Fruit fly (Drosophila melanogaster) whole organism, wandering third instar larva: ENCODE data around the gene brun.

ENCODE experiments used
- CrebA ChIP-seq: fragments of 200-800 bp; sonication (Bioruptor generic); optimal IDR thresholded peaks from 2 replicates; lab custom pipeline; 2016; ENCODE audit warnings: missing biosample characterization, mild to moderate bottlenecking, missing genetic modification characterization, borderline replicate concordance
- Dfd ChIP-seq: fragments of >200 bp; optimal IDR thresholded peaks from 2 replicates; lab custom pipeline; 2017; ENCODE audit warnings: missing biosample characterization, missing genetic modification characterization
- Dif ChIP-seq: fragments of 200-275, 200-300 bp; sonication (Bioruptor generic); optimal IDR thresholded peaks from 2 replicates; lab custom pipeline; 2018; ENCODE audit warnings: missing biosample characterization, missing genetic modification characterization; ENCODE audit not compliant: partially characterized antibody
- Hnf4 ChIP-seq: fragments of 200-800 bp; sonication (Bioruptor generic); optimal IDR thresholded peaks from 2 replicates; lab custom pipeline; 2016; ENCODE audit warnings: missing biosample characterization, mild to moderate bottlenecking, missing genetic modification characterization
- Hr78 ChIP-seq: fragments of >200 bp; optimal IDR thresholded peaks from 2 replicates; lab custom pipeline; 2017; ENCODE audit warnings: missing biosample characterization, missing genetic modification characterization
- Hr83 ChIP-seq: fragments of 200-300 bp; sonication (Bioruptor generic); optimal IDR thresholded peaks from 2 replicates; lab custom pipeline; 2016; ENCODE audit warnings: missing biosample characterization, mild to moderate bottlenecking, missing genetic modification characterization, moderate library complexity; ENCODE audit not compliant: poor library complexity, severe bottlenecking
- Jra ChIP-seq: sonication (Bioruptor generic); optimal IDR thresholded peaks from 2 replicates; lab custom pipeline; 2016; ENCODE audit warnings: missing biosample characterization, missing genetic modification characterization
- Mio ChIP-seq: sonication (Bioruptor generic); optimal IDR thresholded peaks from 2 replicates; lab custom pipeline; 2016; ENCODE audit warnings: missing biosample characterization, missing genetic modification characterization
- Myc ChIP-seq: fragments of >200 bp; optimal IDR thresholded peaks from 2 replicates; lab custom pipeline; 2017
- N ChIP-seq: fragments of >200 bp; optimal IDR thresholded peaks from 2 replicates; lab custom pipeline; 2018; ENCODE audit warnings: missing biosample characterization, missing external identifiers, missing genetic modification characterization
- OdsH ChIP-seq: fragments of 200-800 bp; sonication (Bioruptor generic); optimal IDR thresholded peaks from 2 replicates; lab custom pipeline; 2016; ENCODE audit warnings: missing biosample characterization, mild to moderate bottlenecking, missing genetic modification characterization
- Vsx2 ChIP-seq: fragments of 200-300, 225-300 bp; sonication (Bioruptor generic); optimal IDR thresholded peaks from 2 replicates; lab custom pipeline; 2018; ENCODE audit warnings: missing biosample characterization, missing genetic modification characterization; ENCODE audit not compliant: partially characterized antibody
- dl ChIP-seq, 2 experiments: fragments of 175-275, 200-275 bp in 1 of 2; fragments of 200-275 bp in 1 of 2; sonication (Bioruptor generic); optimal IDR thresholded peaks; lab custom pipeline; 2018; ENCODE audit warnings: mild to moderate bottlenecking in 2 of 2, missing biosample characterization in 2 of 2, missing genetic modification characterization in 2 of 2, moderate library complexity in 2 of 2; ENCODE audit not compliant: partially characterized antibody in 2 of 2, insufficient read depth in 1 of 2
- dsf ChIP-seq: sonication (Bioruptor generic); optimal IDR thresholded peaks from 2 replicates; lab custom pipeline; 2016; ENCODE audit warnings: missing biosample characterization, missing genetic modification characterization, borderline replicate concordance
- h ChIP-seq: fragments of 200-800 bp; sonication (Bioruptor generic); optimal IDR thresholded peaks from 3 replicates; lab custom pipeline; 2016; ENCODE audit warnings: missing biosample characterization, mild to moderate bottlenecking, missing genetic modification characterization
- pan ChIP-seq: fragments of >200 bp; optimal IDR thresholded peaks from 2 replicates; lab custom pipeline; 2017
- psq ChIP-seq: fragments of 200-800 bp; sonication (Bioruptor generic); optimal IDR thresholded peaks from 3 replicates; lab custom pipeline; 2017; ENCODE audit warnings: missing biosample characterization, mild to moderate bottlenecking, missing genetic modification characterization, moderate library complexity
- rgr ChIP-seq: fragments of 200-800 bp; sonication (Bioruptor generic); optimal IDR thresholded peaks from 3 replicates; lab custom pipeline; 2016; ENCODE audit warnings: missing biosample characterization, mild to moderate bottlenecking, missing genetic modification characterization
- sage ChIP-seq: fragments of 200-800 bp; sonication (Bioruptor generic); optimal IDR thresholded peaks from 2 replicates; lab custom pipeline; 2016; ENCODE audit warnings: missing biosample characterization, mild to moderate bottlenecking, missing genetic modification characterization
- usp ChIP-seq: fragments of >200 bp; optimal IDR thresholded peaks from 2 replicates; lab custom pipeline; 2017; ENCODE audit warnings: missing biosample characterization, missing genetic modification characterization
- woc ChIP-seq: sonication (Bioruptor generic); optimal IDR thresholded peaks from 2 replicates; lab custom pipeline; 2016; ENCODE audit warnings: missing biosample characterization, mild to moderate bottlenecking, missing genetic modification characterization

The brun gene

DNA sequence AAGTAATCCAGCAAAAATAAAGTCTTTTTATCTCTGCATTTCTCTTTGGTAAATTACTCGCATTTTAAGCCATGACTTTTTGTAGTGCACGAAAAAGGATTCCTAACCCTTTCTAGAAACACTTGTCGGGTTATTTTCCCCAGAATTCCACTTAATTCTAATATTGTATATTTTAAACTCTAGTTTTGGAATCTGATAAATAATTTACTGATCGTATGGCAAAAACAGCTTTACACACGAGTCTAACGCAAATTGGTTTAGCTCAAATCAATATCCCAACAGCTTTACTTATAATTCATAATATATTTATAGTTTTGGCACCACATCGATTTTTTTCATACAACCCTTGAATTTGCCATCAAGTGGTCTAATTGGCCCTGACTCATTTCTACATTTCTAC is 41.8 kb downstream of the brun start, which contains the start of gene CG15475:
Gene CG15475, plus strand, starts transcription at position 301 of the 400 bp plus-strand sequence.
- TF ChIP-seq Dfd (GFP tag; lab: Kevin White, UChicago) (no peak), Dif (GFP tag; lab: Kevin White, UChicago) (no peak), CrebA (GFP tag; lab: Kevin White, UChicago) (no peak), Hr83 (no peak), psq (GFP tag; lab: Kevin White, UChicago) (no peak), Hnf4 (GFP tag; lab: Kevin White, UChicago) (no peak), Hr78 (no peak)

DNA sequence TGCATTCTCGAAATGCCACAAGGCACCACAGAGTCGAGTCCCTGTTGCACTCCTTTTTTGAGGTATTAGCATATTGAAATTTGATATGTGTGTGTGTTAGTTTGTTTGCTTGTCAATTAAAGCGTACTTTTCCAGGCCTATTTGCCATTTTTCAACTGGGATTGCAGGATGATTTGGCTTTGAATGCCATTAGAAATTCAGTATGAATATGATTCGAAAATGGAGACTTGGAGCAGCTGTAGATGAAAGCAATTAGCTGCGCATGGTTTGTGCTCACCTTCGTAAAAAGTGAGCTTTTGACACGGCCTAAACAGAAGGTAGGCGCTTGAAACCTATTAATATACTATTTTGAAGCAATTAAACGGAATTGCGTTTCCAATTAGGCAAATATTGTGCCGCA is 51.9 kb downstream of the brun start, which contains the start of gene CG31677:
Gene CG31677, minus strand, starts transcription at position 101 of the 400 bp plus-strand sequence.
- no peak for TF ChIP-seq pan (lab: Kevin White, UChicago)
- TF ChIP-seq Jra (GFP tag; lab: Kevin White, UChicago) = no peak
- no peak for TF ChIP-seq usp
- no peak for TF ChIP-seq Vsx2 (GFP tag; lab: Kevin White, UChicago)
- TF ChIP-seq dsf (GFP tag; lab: Kevin White, UChicago) = no peak
- no peak for TF ChIP-seq Hnf4 (GFP tag; lab: Kevin White, UChicago)
- TF ChIP-seq rgr = no peak
- TF ChIP-seq OdsH = no peak
- no peak for TF ChIP-seq Myc (lab: Kevin White, UChicago)
- TF ChIP-seq sage = no peak
- TF ChIP-seq N = no peak
- TF ChIP-seq, all 38 proteins: peak for 0

DNA sequence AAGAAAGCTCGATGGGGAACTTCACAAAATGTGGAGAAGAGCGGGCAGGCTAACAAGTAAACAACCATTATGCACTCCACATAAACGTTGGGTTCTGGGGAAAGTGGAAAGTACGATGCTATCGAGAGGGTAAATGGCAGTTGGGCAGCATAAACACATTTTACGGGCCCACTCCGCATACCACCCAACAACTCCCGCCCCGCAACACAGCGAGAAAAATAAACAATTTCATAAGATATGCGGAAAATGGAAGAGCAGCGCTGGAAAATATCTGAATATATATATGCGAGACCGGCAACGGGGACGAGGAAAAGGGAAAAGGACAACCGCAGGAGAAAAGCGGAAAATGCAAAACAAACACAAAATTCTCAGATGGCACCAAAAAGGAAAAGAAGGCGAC is 54.7 kb downstream of the brun start:
- TF ChIP-seq Hr78 (no peak), dl (GFP tag; optimal IDR thresholded peaks at IDR 0.05; lab: Kevin White, UChicago; ENCODE audit: insufficient read depth in 1 of 2, partially characterized antibody in 2 of 2) (no peak), Mio (GFP tag; lab: Kevin White, UChicago) (no peak), sage (no peak), h (GFP tag; lab: Kevin White, UChicago) (no peak), OdsH (no peak), Jra (GFP tag; lab: Kevin White, UChicago) (no peak), woc (GFP tag; lab: Kevin White, UChicago) (no peak)
